Fruit fly (Drosophila melanogaster): Measurements from ENCODE around the gene Saf-B.

The Saf-B gene

DNA sequence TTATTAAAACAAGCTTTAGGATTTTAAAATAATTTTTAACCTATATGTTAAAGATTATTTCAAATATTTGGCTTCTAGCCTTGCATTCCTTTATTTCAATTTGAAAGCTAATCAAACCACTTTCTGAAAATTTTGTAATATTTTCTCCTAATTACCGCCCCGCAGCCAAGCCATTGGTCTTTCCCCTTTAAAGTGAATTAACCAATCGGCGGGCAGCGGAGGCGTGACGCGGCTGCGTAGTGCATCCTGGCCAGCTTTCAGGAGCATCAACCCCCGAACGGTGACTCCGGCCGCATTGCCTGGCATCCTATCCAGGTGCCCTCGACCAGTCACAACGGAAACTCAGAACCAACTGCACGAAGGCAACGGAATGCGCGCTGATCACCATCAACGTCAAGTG is 29.5 kb upstream of the Saf-B start, which contains the start of gene Ets96B:
Gene Ets96B, plus strand, starts transcription at position 321 of the 400 bp plus-strand sequence.
- TF ChIP-seq usp (GFP tag; optimal IDR thresholded peaks at IDR 0.05) (no peak), EcR (GFP tag; optimal IDR thresholded peaks at IDR 0.05) (no peak), psq (optimal IDR thresholded peaks at IDR 0.05) (no peak), Dll (optimal IDR thresholded peaks at IDR 0.05) (no peak), CG8478 (optimal IDR thresholded peaks at IDR 0.05) (no peak), pan (optimal IDR thresholded peaks at IDR 0.05) (no peak)

DNA sequence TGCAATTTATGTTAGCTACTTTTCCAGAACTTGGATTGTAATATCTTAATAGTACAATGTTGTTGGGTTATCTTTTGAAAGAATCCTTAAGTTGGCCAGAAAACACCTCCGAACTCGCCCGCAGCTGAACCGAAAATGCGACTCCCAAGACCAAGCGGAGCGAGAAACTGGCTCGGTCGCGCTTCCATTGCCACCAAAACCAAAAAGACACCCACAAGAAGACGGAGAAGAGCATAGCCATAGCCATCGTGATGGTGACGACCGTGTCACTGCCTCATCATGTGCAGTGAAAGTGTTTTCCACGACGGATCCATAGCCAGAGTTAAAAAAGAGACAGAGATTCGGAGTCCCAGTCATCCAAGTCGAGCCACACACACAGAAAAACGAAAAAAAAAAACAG is 27.2 kb upstream of the Saf-B start, which contains the start of gene CG13634:
Gene CG13634, minus strand, starts transcription at position 101 of the 400 bp plus-strand sequence.
- no peak for TF ChIP-seq pan (optimal IDR thresholded peaks at IDR 0.05)
- TF ChIP-seq psq (optimal IDR thresholded peaks at IDR 0.05): no peak
- TF ChIP-seq Dll (optimal IDR thresholded peaks at IDR 0.05): no peak
- TF ChIP-seq EcR (GFP tag; optimal IDR thresholded peaks at IDR 0.05): no peak
- no peak for TF ChIP-seq CG8478 (optimal IDR thresholded peaks at IDR 0.05)
- TF ChIP-seq usp (GFP tag; optimal IDR thresholded peaks at IDR 0.05): no peak

DNA sequence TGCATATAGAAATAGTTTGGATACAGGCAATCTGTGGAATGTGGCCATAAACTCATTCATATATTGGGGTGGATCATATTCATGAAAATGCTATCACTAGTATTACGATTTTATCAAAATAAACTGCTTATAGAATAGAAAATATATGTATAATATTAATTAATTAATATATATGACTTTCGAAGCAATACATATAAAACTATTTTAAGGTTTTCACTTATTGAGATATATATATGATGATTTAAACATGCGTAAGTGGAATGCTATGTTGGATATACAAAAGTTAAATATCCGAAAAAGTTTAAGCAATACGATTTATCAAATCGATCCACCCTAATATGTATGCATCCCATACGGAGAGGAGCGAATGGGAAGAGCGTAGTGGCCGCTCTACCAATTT is 18.7 kb upstream of the Saf-B start:
- TF ChIP-seq usp (GFP tag; optimal IDR thresholded peaks at IDR 0.05) (no peak), CG8478 (optimal IDR thresholded peaks at IDR 0.05) (no peak), Dll (optimal IDR thresholded peaks at IDR 0.05) (no peak), EcR (GFP tag; optimal IDR thresholded peaks at IDR 0.05) (no peak), psq (optimal IDR thresholded peaks at IDR 0.05) (no peak), pan (optimal IDR thresholded peaks at IDR 0.05) (no peak)

DNA sequence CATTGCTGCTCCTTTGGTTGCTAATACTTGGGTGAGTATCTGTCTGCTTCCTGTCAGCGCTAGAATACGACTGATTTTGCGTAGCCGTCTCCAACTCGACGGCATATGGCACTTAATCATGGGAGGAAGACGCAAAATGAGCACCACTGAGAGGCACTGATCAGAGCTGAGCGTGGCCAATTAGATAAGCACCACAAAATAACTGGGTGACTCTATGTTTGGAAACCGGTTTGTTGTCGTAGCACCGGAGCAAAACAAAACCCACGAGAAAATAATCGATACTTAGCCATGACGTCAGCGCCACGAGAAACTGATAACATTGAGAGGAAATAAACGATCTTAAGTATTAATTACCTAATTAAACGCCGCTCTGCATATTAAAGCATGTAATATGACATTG is 17.8 kb upstream of the Saf-B start, which contains the start of gene Ude:
Gene Ude, minus strand, starts transcription at position 166 of the 400 bp plus-strand sequence.
- TF ChIP-seq pan (optimal IDR thresholded peaks at IDR 0.05): no peak
- no peak for TF ChIP-seq psq (optimal IDR thresholded peaks at IDR 0.05)
- no peak for TF ChIP-seq usp (GFP tag; optimal IDR thresholded peaks at IDR 0.05)
- no peak for TF ChIP-seq EcR (GFP tag; optimal IDR thresholded peaks at IDR 0.05)
- no peak for TF ChIP-seq Dll (optimal IDR thresholded peaks at IDR 0.05)
- TF ChIP-seq CG8478 (optimal IDR thresholded peaks at IDR 0.05): no peak

DNA sequence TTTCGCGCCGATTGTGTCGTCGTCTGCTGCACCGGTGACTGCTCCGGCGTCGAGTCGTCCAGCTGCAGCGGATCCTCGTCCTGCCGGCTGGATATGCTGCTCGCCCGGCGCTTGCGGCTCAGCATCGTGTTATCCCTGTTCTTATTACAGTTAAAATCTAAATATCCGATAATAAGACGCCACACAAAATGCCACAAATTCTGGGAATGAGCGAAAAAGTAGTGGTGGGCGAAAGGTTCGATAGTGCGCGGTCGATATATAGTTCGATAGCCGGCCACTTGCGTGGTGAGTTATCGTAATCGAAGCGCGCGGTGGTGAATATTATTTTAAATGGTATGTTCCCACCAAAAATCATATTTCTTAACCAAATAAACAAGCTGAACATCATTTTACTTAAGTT is 12.2 kb upstream of the Saf-B start, which contains the start of gene polybromo:
Gene polybromo, minus strand, starts transcription at position 212 of the 400 bp plus-strand sequence.
- TF ChIP-seq Dll (optimal IDR thresholded peaks at IDR 0.05) (no peak), CG8478 (optimal IDR thresholded peaks at IDR 0.05) (no peak)

DNA sequence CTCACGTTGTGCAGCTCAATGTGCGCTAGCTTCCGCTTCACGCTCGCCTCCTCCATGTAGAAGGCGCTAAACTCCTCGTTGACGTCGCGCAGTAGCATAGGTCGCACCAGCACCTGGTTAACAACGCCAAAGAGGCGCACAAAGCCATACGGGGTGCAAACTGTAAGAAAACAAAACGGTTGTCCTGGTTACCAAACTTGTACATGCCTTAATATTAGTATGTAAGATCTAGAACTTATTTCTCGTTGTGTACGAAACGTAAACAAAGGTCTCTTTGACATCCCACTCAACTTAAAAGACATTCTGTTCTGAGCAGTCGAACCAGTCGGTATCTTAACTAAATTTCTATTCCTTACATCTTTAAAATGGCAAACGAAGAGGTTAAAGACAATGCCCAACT is 9.9 kb upstream of the Saf-B start, which contains the start of gene CG6980:
Gene CG6980, plus strand, starts transcription at position 301 of the 400 bp plus-strand sequence.
- no peak for TF ChIP-seq usp (GFP tag; optimal IDR thresholded peaks at IDR 0.05)
- TF ChIP-seq psq (optimal IDR thresholded peaks at IDR 0.05): no peak
- TF ChIP-seq Dll (optimal IDR thresholded peaks at IDR 0.05): no peak
- TF ChIP-seq CG8478 (optimal IDR thresholded peaks at IDR 0.05): no peak
- TF ChIP-seq EcR (GFP tag; optimal IDR thresholded peaks at IDR 0.05): no peak
- TF ChIP-seq pan (optimal IDR thresholded peaks at IDR 0.05): no peak

DNA sequence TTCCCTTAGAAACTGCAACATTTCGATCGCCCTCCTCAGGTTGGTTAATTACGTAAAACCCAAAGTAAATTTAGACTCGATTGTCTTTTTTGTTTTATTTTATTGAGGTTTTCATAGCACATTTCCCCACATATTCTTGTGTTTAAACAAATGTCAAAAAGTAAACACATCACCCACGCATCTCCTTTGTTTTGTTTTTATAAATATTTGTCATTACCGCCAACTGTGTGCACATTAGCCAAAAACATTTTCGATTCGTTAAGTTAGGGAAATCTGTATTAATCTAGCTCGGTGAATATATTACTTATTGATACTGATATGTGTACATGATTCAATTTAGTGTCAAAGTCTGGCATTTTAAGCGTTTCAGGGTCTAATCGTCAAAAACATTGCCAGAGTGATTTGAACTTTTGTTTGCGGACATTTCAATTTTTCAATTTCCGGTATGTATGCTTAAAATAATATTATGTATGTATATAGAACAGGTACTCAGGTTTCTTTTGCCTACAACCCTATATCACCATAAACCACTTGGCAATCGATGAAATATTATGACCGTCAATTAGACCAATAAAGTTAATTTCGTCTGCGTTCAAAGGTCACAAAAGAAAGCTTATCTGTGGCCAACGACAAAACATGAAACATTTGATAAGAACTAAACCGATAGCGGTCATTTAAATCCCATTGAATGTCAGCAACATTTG is 7.5 kb upstream of the Saf-B start:
- no peak for TF ChIP-seq psq (optimal IDR thresholded peaks at IDR 0.05)
- no peak for TF ChIP-seq CG8478 (optimal IDR thresholded peaks at IDR 0.05)
- TF ChIP-seq pan (optimal IDR thresholded peaks at IDR 0.05): no peak
- TF ChIP-seq EcR (GFP tag; optimal IDR thresholded peaks at IDR 0.05): no peak
- TF ChIP-seq Dll (optimal IDR thresholded peaks at IDR 0.05): no peak
- no peak for TF ChIP-seq usp (GFP tag; optimal IDR thresholded peaks at IDR 0.05)

DNA sequence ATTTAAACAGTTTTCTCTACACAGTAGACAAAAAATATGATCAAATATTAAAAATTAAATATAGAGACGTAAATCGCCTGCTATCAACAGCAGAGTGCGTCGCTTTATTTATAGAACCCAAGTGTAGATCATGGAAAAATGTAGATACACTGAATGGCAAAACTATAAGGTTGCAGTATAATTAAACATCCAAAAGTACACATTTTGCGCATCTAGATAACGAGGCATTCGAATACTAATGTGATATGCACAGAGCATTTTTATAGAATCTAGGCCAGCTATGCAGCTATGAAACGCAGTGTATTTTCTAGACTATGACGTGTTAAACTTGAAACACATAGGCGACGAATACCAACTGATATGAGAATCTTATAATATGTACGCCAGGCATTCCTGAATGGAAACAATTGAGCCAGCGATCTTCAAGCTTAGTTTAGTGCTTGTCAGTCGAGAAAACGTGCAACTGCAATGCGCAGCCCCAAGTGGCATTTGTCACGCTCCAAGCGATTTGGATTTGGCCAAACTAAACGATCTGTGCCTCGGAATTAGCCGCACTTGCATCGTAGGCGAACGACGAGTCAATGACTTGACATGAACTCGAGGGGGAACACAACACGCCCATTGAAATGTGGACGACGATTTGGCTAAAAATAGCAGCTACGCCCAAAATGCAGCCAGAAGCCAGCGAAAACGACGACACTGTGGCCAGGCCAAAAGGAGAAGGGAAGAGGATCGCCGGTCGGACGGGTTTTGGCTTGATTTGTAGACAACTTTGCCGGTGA is 6.2 kb upstream of the Saf-B start:
- peak in 1 of 2 experiments; percentile 89 for TF ChIP-seq EcR (GFP tag; optimal IDR thresholded peaks at IDR 0.05)
- TF ChIP-seq psq (optimal IDR thresholded peaks at IDR 0.05): no peak

DNA sequence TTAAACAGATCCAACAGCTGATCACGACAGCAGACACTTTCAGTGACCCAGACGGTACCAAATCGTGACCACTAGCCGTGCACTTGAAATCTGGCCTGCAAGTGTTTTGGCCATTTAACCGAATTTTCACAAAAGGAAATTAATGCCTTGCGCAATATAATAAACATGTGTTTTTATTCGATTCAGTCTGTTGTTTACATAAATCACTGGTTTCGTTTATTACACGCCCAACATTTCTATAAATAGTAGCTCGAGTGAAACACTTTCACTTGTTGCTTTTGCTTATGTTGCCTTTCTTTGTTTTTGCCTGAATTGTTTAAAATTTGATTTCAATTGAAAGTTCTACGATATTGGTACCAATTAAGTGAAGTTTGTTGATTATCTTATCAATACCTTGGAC is 4.9 kb upstream of the Saf-B start:
- TF ChIP-seq pan (optimal IDR thresholded peaks at IDR 0.05) (no peak), Dll (optimal IDR thresholded peaks at IDR 0.05) (no peak), CG8478 (optimal IDR thresholded peaks at IDR 0.05) (no peak), psq (optimal IDR thresholded peaks at IDR 0.05) (no peak), EcR (GFP tag; optimal IDR thresholded peaks at IDR 0.05) (no peak), usp (GFP tag; optimal IDR thresholded peaks at IDR 0.05) (no peak)

DNA sequence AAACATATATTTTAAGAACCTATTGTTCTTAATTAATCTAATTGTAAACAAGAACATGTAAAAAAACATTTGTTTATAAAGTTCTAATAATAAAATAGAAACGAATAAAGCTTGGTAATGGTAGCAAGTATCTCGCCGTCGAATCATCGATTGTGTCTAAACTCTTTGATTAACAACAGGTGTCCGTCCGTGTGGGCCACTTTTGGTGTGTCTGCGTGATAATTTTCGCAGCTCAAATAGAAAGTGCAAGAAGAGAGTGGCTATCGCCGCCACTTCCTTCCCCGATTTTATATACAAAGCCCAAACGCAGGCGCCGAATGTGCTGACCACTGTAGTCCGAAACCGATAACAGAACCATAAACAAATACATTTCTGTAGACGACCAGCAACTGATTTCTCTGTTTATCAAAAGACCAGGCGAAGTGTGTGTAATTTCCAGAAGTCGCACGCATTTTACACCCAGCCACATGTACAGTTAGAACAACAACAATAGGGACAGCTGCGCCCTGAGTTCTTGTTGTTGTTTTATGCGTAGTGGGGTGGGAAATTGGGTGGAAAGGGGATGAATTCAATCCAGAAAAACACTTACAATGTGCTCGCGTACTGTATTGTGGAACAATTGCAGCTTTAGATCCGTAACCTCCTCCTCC is 4.2 kb upstream of the Saf-B start:
- TF ChIP-seq usp (GFP tag; optimal IDR thresholded peaks at IDR 0.05): no peak
- no peak for TF ChIP-seq EcR (GFP tag; optimal IDR thresholded peaks at IDR 0.05)
- TF ChIP-seq pan (optimal IDR thresholded peaks at IDR 0.05): no peak
- no peak for TF ChIP-seq Dll (optimal IDR thresholded peaks at IDR 0.05)
- TF ChIP-seq psq (optimal IDR thresholded peaks at IDR 0.05): no peak
- no peak for TF ChIP-seq CG8478 (optimal IDR thresholded peaks at IDR 0.05)

DNA sequence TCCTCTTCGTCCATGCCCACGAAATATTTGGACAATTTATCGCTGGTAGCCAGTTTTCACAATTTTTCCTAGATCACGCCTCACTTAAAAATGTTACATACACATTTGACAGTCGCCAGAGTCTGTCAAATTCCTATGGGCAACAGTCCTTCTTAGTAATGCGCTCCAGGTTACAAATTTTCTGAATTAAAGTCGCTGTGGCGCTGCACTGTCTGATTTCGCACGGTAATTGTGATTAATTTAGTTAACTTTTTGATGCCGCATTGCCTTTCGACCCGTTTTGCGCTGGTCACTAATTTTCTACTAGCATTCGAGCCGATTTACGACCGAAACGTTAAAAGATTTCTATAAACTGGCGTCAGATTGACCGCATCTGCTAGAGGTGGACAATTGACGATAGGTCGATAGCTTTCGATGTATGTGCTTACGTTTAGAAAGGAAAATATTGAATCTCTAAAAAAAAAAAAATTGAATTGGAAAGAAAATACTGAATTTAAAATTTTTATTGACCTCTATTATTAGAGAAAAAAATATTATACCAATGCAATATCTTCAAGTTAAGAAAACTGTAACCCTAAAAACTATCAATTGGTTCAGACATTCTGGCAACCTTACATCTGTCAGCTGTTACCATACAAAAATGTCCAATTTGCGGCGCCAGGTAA is 3.5 kb upstream of the Saf-B start, which contains the start of the genes lili and CG34150:
Gene lili, minus strand, starts transcription at position 376 of the 665 bp plus-strand sequence.
Gene CG34150, plus strand, starts transcription at position 626 of the 665 bp plus-strand sequence.
- TF ChIP-seq psq (optimal IDR thresholded peaks at IDR 0.05) (no peak), pan (optimal IDR thresholded peaks at IDR 0.05) (no peak), usp (GFP tag; optimal IDR thresholded peaks at IDR 0.05) (no peak), EcR (GFP tag; optimal IDR thresholded peaks at IDR 0.05) (no peak), CG8478 (optimal IDR thresholded peaks at IDR 0.05) (no peak), Dll (optimal IDR thresholded peaks at IDR 0.05) (no peak)

All from whole organism.